Fruit fly (Drosophila melanogaster): Measurements from ENCODE around the gene Madm.

The Madm gene

DNA sequence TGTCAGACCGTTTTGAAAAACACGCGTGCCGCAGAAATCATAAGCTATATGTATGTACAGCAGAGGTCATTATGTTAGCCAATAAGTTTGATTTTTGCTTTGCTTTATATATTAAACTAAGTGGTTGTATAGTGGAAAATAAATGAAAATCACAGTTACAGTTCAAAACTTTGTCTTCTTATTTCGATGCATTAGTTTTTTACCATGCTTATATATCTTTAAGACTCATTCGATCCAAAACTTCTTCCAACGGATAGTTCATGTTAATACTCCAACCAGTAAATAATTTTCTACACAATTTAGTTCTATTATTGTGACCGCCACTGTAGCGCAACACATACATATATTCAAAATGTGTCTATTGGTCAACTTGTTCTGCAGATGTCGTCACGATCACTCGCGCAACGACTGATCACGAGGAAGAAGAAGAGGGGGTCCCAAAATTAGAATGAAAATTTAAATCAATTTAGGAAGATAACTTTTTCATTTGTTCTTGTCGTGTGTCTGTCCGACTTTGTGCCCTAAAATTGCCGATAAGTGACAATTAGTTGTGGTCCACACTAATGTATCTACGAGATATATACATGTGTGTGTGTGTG, 36.7 kb upstream of the Madm start (continued):
- TF ChIP-seq CG4360 (GFP tag; IDR thresholded peaks at IDR 0.05) (no peak), CoRest (tag; optimal IDR thresholded peaks at IDR 0.05) (peak; percentile 80), jing (GFP tag; optimal IDR thresholded peaks at IDR 0.05) (peak; percentile 40), CG12155 (GFP tag; optimal IDR thresholded peaks at IDR 0.05) (peak; percentile 36), row (GFP tag; IDR thresholded peaks at IDR 0.05) (peak; percentile 75), Bgb (GFP tag; IDR thresholded peaks at IDR 0.05; ENCODE audit: partially characterized antibody) (no peak), HmgD (GFP tag; optimal IDR thresholded peaks at IDR 0.05) (no peak), h (optimal IDR thresholded peaks at IDR 0.05) (no peak), Gug (GFP tag; IDR thresholded peaks at IDR 0.05) (peak; percentile 30; the same call in 1 of the 4 replicates), sob (GFP tag; IDR thresholded peaks at IDR 0.05) (peak; percentile 56; the same call in 1 of the 2 replicates), Fer3 (tag; optimal IDR thresholded peaks at IDR 0.05) (no peak), CG5953 (GFP tag; IDR thresholded peaks at IDR 0.05) (no peak), Tbp (GFP tag; optimal IDR thresholded peaks at IDR 0.05) (no peak), Nf-YA (GFP tag; IDR thresholded peaks at IDR 0.05) (peak; percentile 30; the same call in 1 of the 2 replicates), Adf1 (GFP tag; IDR thresholded peaks at IDR 0.05) (no peak), kni (GFP tag; optimal IDR thresholded peaks at IDR 0.05) (no peak), CG9817 (tag; optimal IDR thresholded peaks at IDR 0.05) (peak; percentile 57), CG6654 (GFP tag; optimal IDR thresholded peaks at IDR 0.05) (peak; percentile 15), odd (GFP tag; optimal IDR thresholded peaks at IDR 0.05) (no peak)

- no peak for TF ChIP-seq Taf1 (GFP tag; IDR thresholded peaks at IDR 0.05)
- no peak for TF ChIP-seq hkb (optimal IDR thresholded peaks at IDR 0.05)
- no peak for TF ChIP-seq hkb (GFP tag; IDR thresholded peaks at IDR 0.05)
- peak; percentile 98 for TF ChIP-seq nerfin-1 (tag; optimal IDR thresholded peaks at IDR 0.05)
- TF ChIP-seq Fer2 (tag; optimal IDR thresholded peaks at IDR 0.05): no peak
- peak; percentile 93 for TF ChIP-seq Nf-YB (GFP tag; optimal IDR thresholded peaks at IDR 0.05)
- no peak for TF ChIP-seq kah (GFP tag; optimal IDR thresholded peaks at IDR 0.05)
- no peak for TF ChIP-seq Myb (GFP tag; optimal IDR thresholded peaks at IDR 0.05)
- no peak for TF ChIP-seq CG6254 (GFP tag; optimal IDR thresholded peaks at IDR 0.05)
- TF ChIP-seq gem (tag; optimal IDR thresholded peaks at IDR 0.05): no peak
- TF ChIP-seq Atf6 (GFP tag; IDR thresholded peaks at IDR 0.05): no peak
- no peak for TF ChIP-seq ato (GFP tag; IDR thresholded peaks at IDR 0.05; ENCODE audit: partially characterized antibody)
- peak in 1 of 2 experiments; percentile 41 for TF ChIP-seq Trl (optimal IDR thresholded peaks at IDR 0.05)
- TF ChIP-seq Trl (GFP tag; optimal IDR thresholded peaks at IDR 0.05): no peak
- TF ChIP-seq NfI (GFP tag; optimal IDR thresholded peaks at IDR 0.05): no peak
- peak; percentile 83 for TF ChIP-seq sqz (GFP tag; optimal IDR thresholded peaks at IDR 0.05)
- no peak for TF ChIP-seq CHES-1-like (GFP tag; optimal IDR thresholded peaks at IDR 0.05)
- TF ChIP-seq rib (GFP tag; IDR thresholded peaks at IDR 0.05): no peak
- TF ChIP-seq CG3163 (GFP tag; optimal IDR thresholded peaks at IDR 0.05): peak; percentile 70
- TF ChIP-seq CG9609 (GFP tag; optimal IDR thresholded peaks at IDR 0.05): no peak
- no peak for TF ChIP-seq onecut (GFP tag; IDR thresholded peaks at IDR 0.05)
- peak; percentile 21 for TF ChIP-seq pros (GFP tag; optimal IDR thresholded peaks at IDR 0.05)
- no peak for TF ChIP-seq CG12219 (GFP tag; optimal IDR thresholded peaks at IDR 0.05)
- peak; percentile 86 for TF ChIP-seq Nf-YC (tag; optimal IDR thresholded peaks at IDR 0.05)
- no peak for TF ChIP-seq Sry-β (GFP tag; optimal IDR thresholded peaks at IDR 0.05)
- no peak for TF ChIP-seq CG31388 (GFP tag; optimal IDR thresholded peaks at IDR 0.05)
- TF ChIP-seq seq (GFP tag; IDR thresholded peaks at IDR 0.05): peak; percentile 57; the same call in 1 of the 2 replicates
- no peak for TF ChIP-seq CG2712 (tag; optimal IDR thresholded peaks at IDR 0.05)
- TF ChIP-seq ssp (GFP tag; IDR thresholded peaks at IDR 0.05): no peak
- no peak for TF ChIP-seq Neu2 (GFP tag; optimal IDR thresholded peaks at IDR 0.05; ENCODE audit: borderline replicate concordance)
- TF ChIP-seq CG11085 (GFP tag; IDR thresholded peaks at IDR 0.05): no peak
- TF ChIP-seq Xbp1 (GFP tag; optimal IDR thresholded peaks at IDR 0.05): no peak
- no peak for TF ChIP-seq ara (GFP tag; IDR thresholded peaks at IDR 0.05)
These were observed 25.5 kb upstream of the Madm start, which contains the start of gene cas for dm6 chr3R:5716755-5717309. Gene cas, minus strand, starts transcription at chr3R:5716805.

Data from whole organism, embryonic.